5 worm cellular contexts compared by ENCODE assay signal in the genomic region with DNA sequence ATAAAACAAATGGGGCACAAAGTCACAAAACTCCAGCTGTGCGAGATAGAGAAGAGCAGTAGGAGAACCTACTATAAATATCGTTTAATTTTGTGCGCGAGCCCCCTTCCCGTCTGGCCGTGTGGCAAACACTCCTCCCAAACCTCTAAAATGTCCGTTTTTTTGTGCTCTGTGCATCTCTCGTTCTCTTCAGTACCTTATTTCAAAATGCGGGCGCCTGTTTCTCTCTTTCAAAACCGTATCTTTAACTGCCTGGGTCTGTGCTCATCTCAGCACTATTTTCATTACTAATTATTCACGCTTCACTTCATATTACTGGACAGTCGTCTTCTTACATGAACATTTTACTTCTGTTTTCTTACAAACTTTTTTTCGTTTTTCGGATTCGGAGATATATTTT.
TF ChIP-seq lines count a peak whose summit lies in the region.

No protein-coding gene starts in this region.

TF ChIP-seq in whole organism, L1 larva, 84 proteins besides CTCF, POLR2A, EP300 and RAD21:
- TF ChIP-seq fos-1 (tag; optimal IDR thresholded peaks at IDR 0.05; lab: Kevin White, UChicago) (no peak), lin-14 (GFP tag; optimal IDR thresholded peaks at IDR 0.05; lab: Kevin White, UChicago) (peak; percentile 14), nhr-85 (tag; lab: Kevin White, UChicago) (peak; percentile 14)
TF ChIP-seq in whole organism, L1 larva: peak in this region for 2.

TF ChIP-seq in whole organism, L2 larva, 48 proteins besides CTCF, POLR2A, EP300 and RAD21:
- TF ChIP-seq crh-2 (tag; optimal IDR thresholded peaks at IDR 0.05; lab: Kevin White, UChicago), result no peak
- TF ChIP-seq fos-1 (tag; optimal IDR thresholded peaks at IDR 0.05; lab: Kevin White, UChicago), result peak; percentile 35

TF ChIP-seq in whole organism, L3 larva, 47 proteins besides CTCF, POLR2A, EP300 and RAD21:
- peak; percentile 12 for TF ChIP-seq elt-2 (tag; optimal IDR thresholded peaks at IDR 0.05; lab: Kevin White, UChicago)
- no peak for TF ChIP-seq ceh-9 (tag; optimal IDR thresholded peaks at IDR 0.05; lab: Kevin White, UChicago)
- peak; percentile 18 for TF ChIP-seq pqm-1 (tag; optimal IDR thresholded peaks at IDR 0.05; lab: Kevin White, UChicago)
- no peak for TF ChIP-seq zag-1 (tag; optimal IDR thresholded peaks at IDR 0.05; lab: Kevin White, UChicago)
- peak; percentile 70 for TF ChIP-seq pha-4 (tag; optimal IDR thresholded peaks at IDR 0.05; lab: Kevin White, UChicago)
TF ChIP-seq in whole organism, L3 larva: peak in this region for 3.

TF ChIP-seq in whole organism, L4 larva, 104 proteins besides CTCF, POLR2A, EP300 and RAD21:
- TF ChIP-seq mes-2 (tag; optimal IDR thresholded peaks at IDR 0.05; lab: Kevin White, UChicago; ENCODE audit: poor library complexity, severe bottlenecking), result peak; percentile 27
- TF ChIP-seq hlh-11 (tag; optimal IDR thresholded peaks at IDR 0.05; lab: Kevin White, UChicago), result peak; percentile 25
- TF ChIP-seq php-3 (GFP tag; IDR thresholded peaks at IDR 0.05; lab: Robert Waterston, UW), result no peak
- TF ChIP-seq mdt-29 (GFP tag; IDR thresholded peaks at IDR 0.05; lab: Robert Waterston, UW), result no peak
- no peak for TF ChIP-seq nhr-25 (tag; optimal IDR thresholded peaks at IDR 0.05; lab: Kevin White, UChicago; ENCODE audit: borderline replicate concordance, insufficient read depth)
- TF ChIP-seq skn-1 (tag; optimal IDR thresholded peaks at IDR 0.05; lab: Kevin White, UChicago), result no peak
- TF ChIP-seq daf-16 (GFP tag; optimal IDR thresholded peaks at IDR 0.05; lab: Kevin White, UChicago), result no peak
- TF ChIP-seq daf-16 (tag; optimal IDR thresholded peaks at IDR 0.05; lab: Kevin White, UChicago), result peak; percentile 21
- TF ChIP-seq tag-97 (GFP tag; IDR thresholded peaks at IDR 0.05; lab: Robert Waterston, UW), result no peak
- TF ChIP-seq dmd-9 (GFP tag; IDR thresholded peaks at IDR 0.05; lab: Robert Waterston, UW), result no peak
- TF ChIP-seq nhr-28 (tag; optimal IDR thresholded peaks at IDR 0.05; lab: Kevin White, UChicago), result peak; percentile 24
- TF ChIP-seq ama-1 (optimal IDR thresholded peaks at IDR 0.05; lab: Kevin White, UChicago), result no peak
- peak; percentile 9 for TF ChIP-seq dve-1 (tag; optimal IDR thresholded peaks at IDR 0.05; lab: Kevin White, UChicago; ENCODE audit: insufficient read depth)
- peak; percentile 34 for TF ChIP-seq aha-1 (tag; lab: Kevin White, UChicago)
- TF ChIP-seq pqm-1 (tag; optimal IDR thresholded peaks at IDR 0.05; lab: Kevin White, UChicago), result no peak
- TF ChIP-seq T20F7.1 (GFP tag; optimal IDR thresholded peaks at IDR 0.05; lab: Kevin White, UChicago), result no peak
- TF ChIP-seq duxl-1 (tag; optimal IDR thresholded peaks at IDR 0.05; lab: Kevin White, UChicago; ENCODE audit: poor library complexity), result no peak
- no peak for TF ChIP-seq D1046.2 (GFP tag; IDR thresholded peaks at IDR 0.05; lab: Robert Waterston, UW)
- TF ChIP-seq dmd-6 (GFP tag; IDR thresholded peaks at IDR 0.05; lab: Robert Waterston, UW), result peak; percentile 8; the same call in 1 of the 2 replicates
- no peak for TF ChIP-seq ceh-20 (GFP tag; IDR thresholded peaks at IDR 0.05; lab: Robert Waterston, UW)

TF ChIP-seq in whole organism, young adult, 124 proteins besides CTCF, POLR2A, EP300 and RAD21:
- TF ChIP-seq madf-10 (tag; optimal IDR thresholded peaks at IDR 0.05; lab: Kevin White, UChicago), result no peak
- TF ChIP-seq chd-7 (tag; optimal IDR thresholded peaks at IDR 0.05; lab: Kevin White, UChicago), result no peak
- no peak for TF ChIP-seq ceh-27 (GFP tag; optimal IDR thresholded peaks at IDR 0.05; lab: Kevin White, UChicago)
- TF ChIP-seq hmg-1.2 (GFP tag; IDR thresholded peaks at IDR 0.05; lab: Robert Waterston, UW), result peak; percentile 32; the same call in 1 of the 2 replicates
- TF ChIP-seq nhr-179 (tag; optimal IDR thresholded peaks at IDR 0.05; lab: Kevin White, UChicago), result no peak
- TF ChIP-seq nhr-80 (tag; optimal IDR thresholded peaks at IDR 0.05; lab: Kevin White, UChicago), result peak; percentile 53
- no peak for TF ChIP-seq cebp-1 (GFP tag; IDR thresholded peaks at IDR 0.05; lab: Robert Waterston, UW)
- TF ChIP-seq cebp-1 (tag; optimal IDR thresholded peaks at IDR 0.05; lab: Kevin White, UChicago), result peak; percentile 64
- peak; percentile 29 for TF ChIP-seq attf-5 (GFP tag; optimal IDR thresholded peaks at IDR 0.05; lab: Kevin White, UChicago)
